Fruit fly (Drosophila melanogaster) whole organism, embryonic: Measurements from ENCODE around the gene mag.

Experiments
- Atf-2 ChIP-seq: fragments of 200-800 bp; sonication (Bioruptor generic); optimal IDR thresholded peaks from 2 replicates; lab custom pipeline; 2016; ENCODE audit warnings: missing biosample characterization, missing genetic modification characterization
- Atf6 ChIP-seq: fragments of 200-800 bp; sonication (Bioruptor generic); IDR thresholded peaks from 2 replicates; pipeline ENCODE4 v1.3.6; 2022; ENCODE audit warnings: missing biosample characterization, missing genetic modification characterization
- CG10209 ChIP-seq: fragments of 200-800 bp; sonication (Bioruptor generic); optimal IDR thresholded peaks from 3 replicates; lab custom pipeline; 2017; ENCODE audit warnings: missing biosample characterization, mild to moderate bottlenecking, missing genetic modification characterization, missing genetic modification reagents
- CG10366 ChIP-seq: fragments of 200-800 bp; sonication (Bioruptor generic); IDR thresholded peaks from 2 replicates; pipeline ENCODE4 v1.3.6; 2022; ENCODE audit warnings: missing biosample characterization, missing genetic modification characterization
- CG12071 ChIP-seq: fragments of 200-800 bp; sonication (Bioruptor generic); optimal IDR thresholded peaks from 3 replicates; lab custom pipeline; 2018; ENCODE audit warnings: missing biosample characterization, mild to moderate bottlenecking, missing genetic modification characterization
- CG13287 ChIP-seq: fragments of 200-800 bp; sonication (Bioruptor generic); IDR thresholded peaks from 2 replicates; pipeline ENCODE4 v1.3.6; 2022; ENCODE audit warnings: missing biosample characterization, missing genetic modification characterization; ENCODE audit not compliant: partially characterized antibody
- CG14710 ChIP-seq: fragments of 200-800 bp; sonication (Bioruptor generic); optimal IDR thresholded peaks from 3 replicates; lab custom pipeline; 2019; ENCODE audit warnings: missing biosample characterization, mild to moderate bottlenecking, missing genetic modification characterization, moderate library complexity
- CG17186 ChIP-seq: fragments of 200-800 bp; sonication (Bioruptor generic); optimal IDR thresholded peaks from 3 replicates; lab custom pipeline; 2017; ENCODE audit warnings: missing biosample characterization, missing genetic modification reagents, missing genetic modification characterization
- CG17568 ChIP-seq: fragments of 200-800 bp; sonication (Bioruptor generic); optimal IDR thresholded peaks from 2 replicates; lab custom pipeline; 2018; ENCODE audit warnings: missing biosample characterization, mild to moderate bottlenecking, missing genetic modification characterization, moderate library complexity
- CG17612 ChIP-seq: fragments of 200-800 bp; sonication (Bioruptor generic); IDR thresholded peaks from 2 replicates; pipeline ENCODE4 v1.3.6; 2022; ENCODE audit warnings: missing biosample characterization, missing genetic modification characterization
- CG17912 ChIP-seq: fragments of 200-800 bp; sonication (Bioruptor generic); optimal IDR thresholded peaks from 2 replicates; lab custom pipeline; 2018; ENCODE audit warnings: missing biosample characterization, mild to moderate bottlenecking, missing genetic modification characterization
- CG2116 ChIP-seq: fragments of 200-800 bp; sonication (Bioruptor generic); optimal IDR thresholded peaks from 3 replicates; lab custom pipeline; 2018; ENCODE audit warnings: missing biosample characterization, mild to moderate bottlenecking, missing genetic modification characterization
- CG30431 ChIP-seq: fragments of 200-800 bp; sonication (Bioruptor generic); optimal IDR thresholded peaks from 2 replicates; lab custom pipeline; 2017; ENCODE audit warnings: missing biosample characterization, missing genetic modification characterization
- CG42726 ChIP-seq: fragments of 200-800 bp; sonication (Bioruptor generic); IDR thresholded peaks from 2 replicates; pipeline ENCODE4 v1.3.6; 2022; ENCODE audit warnings: missing biosample characterization, missing genetic modification characterization; ENCODE audit not compliant: partially characterized antibody
- CG5180 ChIP-seq: fragments of 200-800 bp; sonication (Bioruptor generic); optimal IDR thresholded peaks from 3 replicates; lab custom pipeline; 2017; ENCODE audit warnings: missing biosample characterization, missing genetic modification characterization, mild to moderate bottlenecking, moderate library complexity, missing genetic modification reagents
- CG8924 ChIP-seq: fragments of 200-800 bp; optimal IDR thresholded peaks from 3 replicates; lab custom pipeline; 2019; ENCODE audit warnings: missing biosample characterization, mild to moderate bottlenecking, missing genetic modification characterization, moderate library complexity
- CG9727 ChIP-seq: fragments of 200-800 bp; sonication (Bioruptor generic); optimal IDR thresholded peaks from 3 replicates; lab custom pipeline; 2017; ENCODE audit warnings: missing biosample characterization, mild to moderate bottlenecking, missing genetic modification characterization
- CoRest ChIP-seq: fragments of 200-800 bp; sonication (Bioruptor generic); optimal IDR thresholded peaks from 3 replicates; lab custom pipeline; 2018; ENCODE audit warnings: missing biosample characterization, mild to moderate bottlenecking, missing genetic modification characterization, moderate library complexity
- Gug ChIP-seq: fragments of 200-800 bp; sonication (Bioruptor generic); IDR thresholded peaks from 4 replicates; pipeline ENCODE4 v1.3.6; 2022; ENCODE audit warnings: missing biosample characterization, missing genetic modification characterization
- HLH4C ChIP-seq: fragments of 200-800 bp; sonication (Bioruptor generic); IDR thresholded peaks from 3 replicates; pipeline ENCODE4 v1.3.6; 2022; ENCODE audit warnings: missing biosample characterization, missing genetic modification characterization; ENCODE audit not compliant: partially characterized antibody
- Hey ChIP-seq: fragments of 200-800 bp; sonication (Bioruptor generic); optimal IDR thresholded peaks from 3 replicates; lab custom pipeline; 2018; ENCODE audit warnings: missing biosample characterization, mild to moderate bottlenecking, missing genetic modification characterization
- Opbp ChIP-seq: fragments of 200-800 bp; sonication (Bioruptor generic); IDR thresholded peaks from 3 replicates; pipeline ENCODE4 v1.3.6; 2022; ENCODE audit warnings: missing biosample characterization, missing genetic modification characterization; ENCODE audit not compliant: partially characterized antibody
- Sox102F ChIP-seq: fragments of 200-800 bp; sonication (Bioruptor generic); optimal IDR thresholded peaks from 2 replicates; lab custom pipeline; 2018; ENCODE audit warnings: missing biosample characterization, mild to moderate bottlenecking, missing genetic modification characterization, moderate library complexity
- Sry-δ ChIP-seq: fragments of 200-800 bp; sonication (Bioruptor generic); optimal IDR thresholded peaks from 2 replicates; lab custom pipeline; 2016; ENCODE audit warnings: missing biosample characterization, missing genetic modification characterization
- ap ChIP-seq: fragments of 200-800 bp; sonication (Bioruptor generic); IDR thresholded peaks from 2 replicates; pipeline ENCODE4 v1.3.6; 2022; ENCODE audit warnings: missing biosample characterization, missing genetic modification characterization
- cas ChIP-seq: fragments of 200-800 bp; sonication (Bioruptor generic); IDR thresholded peaks from 2 replicates; pipeline ENCODE4 v1.3.6; 2022; ENCODE audit warnings: missing biosample characterization, missing genetic modification characterization
- crp ChIP-seq, 2 experiments: fragments of 200-800 bp; sonication (Bioruptor generic); optimal IDR thresholded peaks; 2 replicates in 1 of 2; 3 replicates in 1 of 2; lab custom pipeline; 2017; ENCODE audit warnings: missing biosample characterization in 2 of 2, missing genetic modification characterization in 2 of 2, mild to moderate bottlenecking in 1 of 2, moderate library complexity in 1 of 2
- dmrt11E ChIP-seq: fragments of 200-800 bp; sonication (Bioruptor generic); optimal IDR thresholded peaks from 3 replicates; lab custom pipeline; 2018; ENCODE audit warnings: missing biosample characterization, mild to moderate bottlenecking, missing genetic modification characterization, moderate library complexity
- dpn ChIP-seq, 2 experiments: fragments of 200-800 bp; sonication (Bioruptor generic); optimal IDR thresholded peaks; 3 replicates each; lab custom pipeline; 2016; ENCODE audit warnings: missing biosample characterization in 2 of 2, missing genetic modification characterization in 2 of 2
- emc ChIP-seq: fragments of 200-800 bp; sonication (Bioruptor generic); optimal IDR thresholded peaks from 2 replicates; lab custom pipeline; 2016; ENCODE audit warnings: missing biosample characterization, missing genetic modification characterization
- en ChIP-seq: fragments of 200-800 bp; sonication (Bioruptor generic); optimal IDR thresholded peaks from 2 replicates; lab custom pipeline; 2016; ENCODE audit warnings: missing biosample characterization, missing genetic modification characterization
- ewg ChIP-seq: fragments of 200-800 bp; sonication (Bioruptor generic); optimal IDR thresholded peaks from 3 replicates; lab custom pipeline; 2017; ENCODE audit warnings: mild to moderate bottlenecking, missing biosample characterization, missing genetic modification reagents, missing genetic modification characterization
- fd64A ChIP-seq: fragments of 200-800 bp; sonication (Bioruptor generic); optimal IDR thresholded peaks from 3 replicates; lab custom pipeline; 2018; ENCODE audit warnings: missing biosample characterization, mild to moderate bottlenecking, missing genetic modification characterization
- inv ChIP-seq: fragments of 200-800 bp; sonication (Bioruptor generic); IDR thresholded peaks from 2 replicates; pipeline ENCODE4 v1.3.6; 2022; ENCODE audit warnings: missing biosample characterization, missing genetic modification characterization; ENCODE audit not compliant: partially characterized antibody
- ken ChIP-seq: fragments of 200-800 bp; sonication (Bioruptor generic); IDR thresholded peaks from 3 replicates; pipeline ENCODE4 v1.3.6; 2022; ENCODE audit warnings: missing biosample characterization, missing genetic modification characterization
- mam ChIP-seq: fragments of 200-800 bp; sonication (Bioruptor generic); optimal IDR thresholded peaks from 3 replicates; lab custom pipeline; 2016; ENCODE audit warnings: missing biosample characterization, missing genetic modification characterization
- mld ChIP-seq: fragments of 200-800 bp; sonication (Bioruptor generic); IDR thresholded peaks from 3 replicates; pipeline ENCODE4 v1.3.6; 2022; ENCODE audit warnings: missing biosample characterization, missing genetic modification characterization; ENCODE audit not compliant: partially characterized antibody
- nerfin-1 ChIP-seq: fragments of 200-800 bp; sonication (Bioruptor generic); optimal IDR thresholded peaks from 3 replicates; lab custom pipeline; 2019; ENCODE audit warnings: missing biosample characterization, mild to moderate bottlenecking, missing genetic modification characterization, moderate library complexity
- ro ChIP-seq: fragments of 200-800 bp; sonication (Bioruptor generic); IDR thresholded peaks from 2 replicates; pipeline ENCODE4 v1.3.6; 2022; ENCODE audit warnings: missing biosample characterization, missing genetic modification characterization
- scrt ChIP-seq: fragments of 200-800 bp; sonication (Bioruptor generic); optimal IDR thresholded peaks from 2 replicates; lab custom pipeline; 2018; ENCODE audit warnings: missing biosample characterization, mild to moderate bottlenecking, missing genetic modification characterization, moderate library complexity
- sima ChIP-seq: fragments of 200-800 bp; sonication (Bioruptor generic); optimal IDR thresholded peaks from 2 replicates; lab custom pipeline; 2016; ENCODE audit warnings: missing biosample characterization, missing genetic modification characterization
- stc ChIP-seq: fragments of 200-800 bp; sonication (Bioruptor generic); IDR thresholded peaks from 2 replicates; pipeline ENCODE4 v1.3.6; 2022; ENCODE audit warnings: missing biosample characterization, missing genetic modification characterization
- tin ChIP-seq: fragments of 200-800 bp; sonication (Bioruptor generic); optimal IDR thresholded peaks from 3 replicates; lab custom pipeline; 2016; ENCODE audit warnings: missing biosample characterization, missing genetic modification characterization
- tna ChIP-seq: fragments of 200-800 bp; sonication (Bioruptor generic); IDR thresholded peaks from 2 replicates; pipeline ENCODE4 v1.3.6; 2022; ENCODE audit warnings: missing biosample characterization, missing genetic modification characterization; ENCODE audit not compliant: partially characterized antibody
- vnd ChIP-seq: fragments of 200-800 bp; sonication (Bioruptor generic); IDR thresholded peaks from 3 replicates; pipeline ENCODE4 v1.3.6; 2022; ENCODE audit warnings: missing biosample characterization, missing genetic modification characterization; ENCODE audit not compliant: partially characterized antibody
- wek ChIP-seq: fragments of 200-800 bp; sonication (Bioruptor generic); optimal IDR thresholded peaks from 3 replicates; lab custom pipeline; 2018; ENCODE audit warnings: missing biosample characterization, mild to moderate bottlenecking, missing genetic modification characterization, moderate library complexity
- z ChIP-seq: fragments of 200-800 bp; sonication (Bioruptor generic); IDR thresholded peaks from 3 replicates; pipeline ENCODE4 v1.3.6; 2022; ENCODE audit warnings: missing biosample characterization, missing genetic modification characterization
- zen ChIP-seq: fragments of 200-800 bp; sonication (Bioruptor generic); optimal IDR thresholded peaks from 3 replicates; lab custom pipeline; 2018; ENCODE audit warnings: missing biosample characterization, mild to moderate bottlenecking, missing genetic modification characterization, moderate library complexity

Gene mag

DNA sequence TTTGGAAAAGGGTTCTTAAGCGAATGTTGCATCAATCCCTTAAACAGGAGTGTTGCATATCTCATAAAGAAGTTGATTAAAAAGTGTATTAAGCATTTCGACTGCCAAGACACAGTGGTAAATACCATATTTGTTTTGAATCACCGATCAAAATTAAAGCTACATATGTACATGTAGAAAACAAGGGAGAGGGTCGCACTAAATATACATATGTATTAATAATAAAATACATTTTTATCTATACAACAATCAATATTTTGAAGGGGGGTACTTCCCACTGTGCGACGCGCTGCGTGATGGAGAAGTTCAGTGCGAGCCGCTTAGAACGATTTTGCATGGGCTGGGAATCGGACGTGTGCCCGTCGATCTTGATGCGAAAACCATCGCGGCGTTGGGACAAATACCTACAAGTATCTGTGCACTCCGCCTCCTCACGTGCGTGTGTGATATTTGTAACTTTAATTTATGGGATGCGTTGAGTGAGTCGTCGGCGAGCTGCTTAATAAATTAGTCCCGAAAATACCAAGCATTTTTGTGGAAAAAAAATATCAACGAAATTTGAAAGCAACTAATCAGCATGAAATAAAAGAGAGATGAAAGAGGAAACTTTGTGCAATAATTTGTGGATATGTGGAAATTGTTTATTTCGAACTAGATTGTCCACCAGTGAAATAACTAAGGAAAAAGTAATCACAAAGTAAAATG lies 15.5 kb upstream of the mag start (continued):
- TF ChIP-seq CG14710 (tag; lab: Kevin White, UChicago) (peak; percentile 70), CG17612 (GFP tag; lab: Robert Waterston, UW) (peak; percentile 74), stc (GFP tag; lab: Robert Waterston, UW) (peak; percentile 91), tna (0 out of 2 replicates have a peak, but pooled peaks have one; percentile 27), CG10209 (GFP tag; lab: Kevin White, UChicago) (peak; percentile 83), CG12071 (GFP tag; lab: Kevin White, UChicago) (peak; percentile 77), CG17568 (peak; percentile 79), emc (GFP tag; lab: Kevin White, UChicago) (no peak), ap (peak; percentile 84), CG2116 (GFP tag; lab: Kevin White, UChicago) (peak; percentile 52), CG5180 (peak; percentile 72), mam (peak; percentile 44), z (GFP tag; lab: Robert Waterston, UW) (no peak), CG17186 (GFP tag; lab: Kevin White, UChicago) (peak; percentile 32), ewg (GFP tag; lab: Kevin White, UChicago) (peak; percentile 70), dpn (GFP tag; optimal IDR thresholded peaks at IDR 0.05; lab: Kevin White, UChicago) (peak; percentile 24 to 89), CG10366 (GFP tag; lab: Robert Waterston, UW) (peak; percentile 90), Atf-2 (GFP tag; lab: Kevin White, UChicago) (no peak), ro (GFP tag; lab: Robert Waterston, UW) (0 out of 2 replicates have a peak, but pooled peaks have one; percentile 46), Sox102F (GFP tag; lab: Kevin White, UChicago) (peak; percentile 91), Hey (tag; lab: Kevin White, UChicago) (no peak), CG30431 (GFP tag; lab: Kevin White, UChicago) (peak; percentile 65), cas (GFP tag; lab: Robert Waterston, UW) (peak; percentile 73), ken (GFP tag; lab: Robert Waterston, UW) (peak; percentile 89), Sry-δ (GFP tag; lab: Kevin White, UChicago) (no peak), Gug (GFP tag; lab: Robert Waterston, UW) (peak; percentile 82), CG42726 (GFP tag; lab: Robert Waterston, UW) (no peak), CG9727 (GFP tag; lab: Kevin White, UChicago) (peak; percentile 87), Opbp (GFP tag; lab: Robert Waterston, UW) (no peak), inv (no peak), scrt (GFP tag; lab: Kevin White, UChicago) (peak; percentile 58), tin (GFP tag; lab: Kevin White, UChicago) (peak; percentile 76), dmrt11E (tag; lab: Kevin White, UChicago) (peak; percentile 75), zen (peak; percentile 79), crp (GFP tag; optimal IDR thresholded peaks at IDR 0.05; lab: Kevin White, UChicago) (peak in 1 of 2 experiments; percentile 27), vnd (GFP tag; lab: Robert Waterston, UW) (no peak), CoRest (tag; lab: Kevin White, UChicago) (peak; percentile 85), CG8924 (peak; percentile 84), HLH4C (GFP tag; lab: Robert Waterston, UW) (peak; percentile 45; the same call in 1 of the 3 replicates), wek (GFP tag; lab: Kevin White, UChicago) (peak; percentile 49), en (GFP tag; lab: Kevin White, UChicago) (no peak), CG17912 (GFP tag; lab: Kevin White, UChicago) (no peak), nerfin-1 (tag; lab: Kevin White, UChicago) (peak; percentile 68), fd64A (GFP tag; lab: Kevin White, UChicago) (peak; percentile 68), mld (no peak), sima (GFP tag; lab: Kevin White, UChicago) (no peak), CG13287 (peak; percentile 35; the same call in 1 of the 2 replicates), Atf6 (GFP tag; lab: Robert Waterston, UW) (peak; percentile 92)
